Worm (Caenorhabditis elegans): ENCODE results near the gene Y57A10B.7.

ce11 chrII:12386781-12387180, 6.8 kb downstream of the Y57A10B.7 start, which contains the start of gene sre-42:
- TF ChIP-seq T26A5.8 (tag; optimal IDR thresholded peaks at IDR 0.05) (no peak), sea-2 (GFP tag; IDR thresholded peaks at IDR 0.05) (no peak), efl-1 (GFP tag; optimal IDR thresholded peaks at IDR 0.05) (no peak), B0019.2 (GFP tag; conservative IDR thresholded peaks at IDR 0.05) (no peak), egl-18 (GFP tag; IDR thresholded peaks at IDR 0.05) (no peak), unc-62 (GFP tag; optimal IDR thresholded peaks at IDR 0.05) (no peak), lsl-1 (GFP tag; optimal IDR thresholded peaks at IDR 0.05) (no peak)

All from whole organism, young adult.